Fruit fly (Drosophila melanogaster): ENCODE results near the gene Akh.

Akh gene

DNA sequence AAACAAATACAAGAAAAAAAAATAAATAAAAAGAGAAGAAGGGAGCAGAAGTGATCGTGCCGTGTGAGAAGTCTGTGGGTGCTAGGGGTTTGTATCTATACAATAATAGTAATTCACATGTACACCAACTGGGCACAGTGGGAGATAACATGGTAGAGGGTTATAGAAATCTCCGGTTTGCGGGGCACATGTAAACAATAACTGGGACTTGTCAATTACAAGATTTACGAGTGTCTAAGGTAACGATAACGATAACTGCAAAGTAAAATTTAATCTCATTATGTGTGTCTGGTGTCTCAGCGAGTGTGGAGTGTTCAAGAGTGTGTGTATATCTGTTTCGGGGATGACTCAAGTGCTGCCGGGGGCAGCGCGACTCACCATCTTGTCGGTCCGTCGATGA is 10.5 kb upstream of the Akh start:
- TF ChIP-seq usp (GFP tag; optimal IDR thresholded peaks at IDR 0.05) (no peak), CG8478 (optimal IDR thresholded peaks at IDR 0.05) (no peak)

DNA sequence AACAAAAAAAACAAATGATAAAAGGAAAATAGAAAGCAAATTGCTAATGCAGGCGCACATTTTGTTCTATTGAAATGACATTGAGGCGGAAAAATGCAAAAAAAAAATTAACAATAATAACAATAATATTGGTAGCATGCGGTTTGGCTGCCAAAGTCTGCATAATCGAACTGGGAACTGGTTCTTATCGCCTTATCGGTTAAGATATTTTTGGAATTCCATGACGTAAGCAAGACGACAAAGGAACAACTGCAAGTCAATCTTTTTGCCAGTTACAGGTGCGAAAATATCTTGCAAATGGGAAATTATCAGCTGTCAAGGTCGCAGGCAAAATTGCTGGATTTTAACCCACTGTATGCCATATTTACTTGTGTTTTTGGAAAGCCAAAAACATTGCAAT is 8.7 kb upstream of the Akh start:
- TF ChIP-seq EcR (GFP tag; optimal IDR thresholded peaks at IDR 0.05): no peak
- no peak for TF ChIP-seq usp (GFP tag; optimal IDR thresholded peaks at IDR 0.05)
- no peak for TF ChIP-seq Dll (optimal IDR thresholded peaks at IDR 0.05)
- no peak for TF ChIP-seq pan (optimal IDR thresholded peaks at IDR 0.05)
- TF ChIP-seq psq (optimal IDR thresholded peaks at IDR 0.05): no peak
- no peak for TF ChIP-seq CG8478 (optimal IDR thresholded peaks at IDR 0.05)

DNA sequence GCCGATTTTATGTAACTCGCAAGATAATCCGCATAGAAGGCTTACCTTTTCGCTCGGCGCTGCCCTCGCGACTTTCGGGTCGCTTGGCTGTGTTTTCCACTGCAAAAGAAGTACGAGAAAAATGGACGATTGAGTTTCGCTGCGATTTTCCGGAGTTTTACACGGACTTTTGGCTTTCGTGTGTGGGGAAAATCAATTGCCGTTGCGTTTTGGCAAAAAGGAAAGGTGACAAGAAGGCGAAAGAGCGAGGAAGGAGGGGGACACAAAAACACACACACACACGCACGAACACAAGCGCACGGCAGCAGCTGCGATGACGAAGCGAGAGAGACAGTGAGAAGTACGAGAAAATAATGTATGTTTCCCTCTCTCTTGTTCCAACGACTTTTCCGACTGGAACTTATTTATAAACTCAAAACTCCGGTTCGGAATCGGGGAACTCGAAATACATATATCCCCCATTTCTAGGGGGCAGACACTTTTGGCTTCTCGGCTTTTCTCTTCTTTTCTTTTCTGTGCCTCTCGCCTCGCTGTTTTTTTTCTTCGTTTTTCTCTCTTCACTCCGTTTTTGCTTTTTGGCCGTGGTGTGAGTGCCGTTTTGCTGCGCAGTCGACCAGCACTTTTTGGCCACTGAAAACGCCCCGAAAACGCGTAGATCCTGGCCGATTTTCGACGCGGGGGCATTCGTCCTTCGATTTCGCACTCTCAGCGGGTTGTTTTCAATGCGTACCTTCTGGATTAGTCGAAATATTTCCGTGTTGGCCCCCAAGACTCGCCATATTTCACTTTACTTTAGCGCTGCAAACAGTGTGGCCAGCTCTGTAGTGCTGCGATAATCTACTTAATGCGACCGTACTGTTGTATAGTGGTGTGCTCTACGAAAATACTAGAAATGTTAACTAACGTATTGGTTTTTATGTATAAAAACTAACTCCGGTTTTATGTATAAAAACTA is 7.3 kb upstream of the Akh start, which contains the start of gene ens:
TSS of gene ens (minus strand) at position 827 of the 955 bp plus-strand sequence.
- TF ChIP-seq EcR (GFP tag; optimal IDR thresholded peaks at IDR 0.05): no peak
- no peak for TF ChIP-seq CG8478 (optimal IDR thresholded peaks at IDR 0.05)
- TF ChIP-seq pan (optimal IDR thresholded peaks at IDR 0.05): no peak
- TF ChIP-seq Dll (optimal IDR thresholded peaks at IDR 0.05): no peak
- no peak for TF ChIP-seq usp (GFP tag; optimal IDR thresholded peaks at IDR 0.05)
- TF ChIP-seq psq (optimal IDR thresholded peaks at IDR 0.05): no peak

DNA sequence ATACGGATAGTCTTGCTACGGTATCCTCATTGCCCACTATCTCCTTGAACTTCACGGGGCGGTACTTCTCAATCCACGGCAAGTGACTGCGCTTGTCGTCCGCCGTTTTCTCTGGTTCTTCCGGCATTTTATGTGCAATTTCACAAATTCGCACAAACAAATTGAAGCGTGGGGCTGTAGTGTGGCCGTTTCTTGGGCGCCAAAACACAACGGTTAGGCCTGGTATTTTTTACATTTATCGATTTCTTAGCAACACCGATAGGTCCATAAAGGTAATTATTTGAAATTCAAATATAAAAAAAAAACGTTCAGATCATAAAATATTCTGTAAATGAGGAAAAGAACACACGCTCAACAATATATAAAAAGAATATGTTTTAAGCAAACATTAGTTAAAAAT is 5.4 kb upstream of the Akh start, which contains the start of gene RfC4:
TSS of gene RfC4 (minus strand) at position 182 of the 400 bp plus-strand sequence.
- TF ChIP-seq psq (optimal IDR thresholded peaks at IDR 0.05): no peak
- TF ChIP-seq EcR (GFP tag; optimal IDR thresholded peaks at IDR 0.05): no peak
- TF ChIP-seq Dll (optimal IDR thresholded peaks at IDR 0.05): no peak
- no peak for TF ChIP-seq CG8478 (optimal IDR thresholded peaks at IDR 0.05)
- TF ChIP-seq pan (optimal IDR thresholded peaks at IDR 0.05): no peak
- TF ChIP-seq usp (GFP tag; optimal IDR thresholded peaks at IDR 0.05): no peak

DNA sequence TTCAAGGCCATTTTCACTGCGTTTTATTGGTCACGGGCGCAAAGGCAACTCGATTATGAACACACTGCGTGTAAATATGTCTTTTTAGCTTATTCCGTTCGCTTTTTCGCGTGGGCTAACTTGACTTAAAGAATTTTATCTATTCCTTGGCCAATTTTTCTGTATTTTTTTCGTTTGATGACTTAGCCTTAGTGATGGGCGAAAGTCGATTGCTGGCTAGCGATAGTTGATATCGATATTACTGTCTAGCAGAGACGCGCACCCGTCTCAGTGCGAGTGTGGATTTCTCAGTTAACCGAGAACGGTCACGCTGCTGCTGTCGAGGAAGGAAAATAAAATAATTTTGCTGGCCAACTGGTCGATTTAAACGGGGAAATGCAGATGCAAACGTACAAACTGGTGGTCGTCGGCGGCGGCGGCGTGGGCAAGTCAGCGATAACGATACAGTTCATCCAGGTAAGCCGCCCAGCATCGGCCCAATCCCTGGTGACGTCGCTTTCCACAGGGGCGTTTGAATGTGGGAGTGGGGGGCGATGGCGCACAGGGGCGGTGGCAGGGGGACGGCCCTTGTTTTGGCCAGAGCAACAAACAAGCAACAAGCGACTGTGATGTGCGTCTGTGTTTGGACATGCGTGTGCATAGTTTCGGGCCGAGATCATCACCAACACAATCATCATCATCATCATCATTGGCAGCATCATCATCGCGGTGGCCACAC is 2.3 kb upstream of the Akh start, which contains the start of the genes Rop and Ras64B:
TSS of gene Rop (minus strand) at position 193 of the 718 bp plus-strand sequence.
TSS of gene Ras64B (plus strand) at position 273 of the 718 bp plus-strand sequence.
- no peak for TF ChIP-seq EcR (GFP tag; optimal IDR thresholded peaks at IDR 0.05)

DNA sequence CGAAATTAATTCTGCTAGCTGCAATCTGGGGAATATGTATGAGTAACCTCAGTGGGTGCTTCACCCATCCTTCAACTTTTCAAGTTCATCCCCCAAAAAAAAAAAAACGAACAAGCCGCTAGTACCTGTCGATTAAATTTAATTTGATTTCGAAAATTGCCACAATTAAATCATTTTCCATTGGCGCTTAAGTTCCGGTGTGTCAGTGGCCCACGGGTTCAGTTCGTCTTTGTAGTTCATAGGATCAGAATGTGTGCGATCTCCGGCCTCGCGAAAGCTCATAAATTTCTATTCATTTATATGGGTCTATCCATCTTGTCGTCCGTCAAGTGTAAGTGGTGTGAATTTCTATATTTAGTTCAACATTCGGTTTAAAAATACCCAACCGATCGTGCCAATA is 797 bp downstream of the Akh start, which contains the start of gene CG32260:
TSS of gene CG32260 (plus strand) at position 301 of the 400 bp plus-strand sequence.
- no peak for TF ChIP-seq CG8478 (optimal IDR thresholded peaks at IDR 0.05)
- TF ChIP-seq EcR (GFP tag; optimal IDR thresholded peaks at IDR 0.05): no peak
- TF ChIP-seq usp (GFP tag; optimal IDR thresholded peaks at IDR 0.05): no peak

DNA sequence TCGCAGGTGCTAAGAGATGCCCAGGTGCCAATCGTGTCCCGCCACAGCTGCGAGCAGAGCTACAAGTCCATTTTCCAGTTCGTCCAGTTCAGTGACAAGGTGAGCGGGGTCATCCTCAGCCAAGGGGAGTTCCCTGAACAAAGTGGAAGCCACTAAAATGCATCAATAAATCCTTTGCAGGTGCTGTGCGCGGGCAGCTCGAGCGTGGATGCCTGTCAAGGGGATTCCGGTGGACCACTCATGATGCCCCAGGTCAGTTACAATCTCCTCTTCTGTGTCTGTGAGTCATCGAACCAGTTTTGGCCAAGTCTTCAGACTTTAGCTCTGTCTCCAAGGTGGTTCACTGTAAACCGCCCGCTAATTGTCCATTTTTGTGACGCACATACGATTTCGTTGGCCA is 4.0 kb downstream of the Akh start:
- no peak for TF ChIP-seq Dll (optimal IDR thresholded peaks at IDR 0.05)
- no peak for TF ChIP-seq EcR (GFP tag; optimal IDR thresholded peaks at IDR 0.05)
- TF ChIP-seq CG8478 (optimal IDR thresholded peaks at IDR 0.05): no peak
- no peak for TF ChIP-seq pan (optimal IDR thresholded peaks at IDR 0.05)
- TF ChIP-seq psq (optimal IDR thresholded peaks at IDR 0.05): no peak
- TF ChIP-seq usp (GFP tag; optimal IDR thresholded peaks at IDR 0.05): no peak

DNA sequence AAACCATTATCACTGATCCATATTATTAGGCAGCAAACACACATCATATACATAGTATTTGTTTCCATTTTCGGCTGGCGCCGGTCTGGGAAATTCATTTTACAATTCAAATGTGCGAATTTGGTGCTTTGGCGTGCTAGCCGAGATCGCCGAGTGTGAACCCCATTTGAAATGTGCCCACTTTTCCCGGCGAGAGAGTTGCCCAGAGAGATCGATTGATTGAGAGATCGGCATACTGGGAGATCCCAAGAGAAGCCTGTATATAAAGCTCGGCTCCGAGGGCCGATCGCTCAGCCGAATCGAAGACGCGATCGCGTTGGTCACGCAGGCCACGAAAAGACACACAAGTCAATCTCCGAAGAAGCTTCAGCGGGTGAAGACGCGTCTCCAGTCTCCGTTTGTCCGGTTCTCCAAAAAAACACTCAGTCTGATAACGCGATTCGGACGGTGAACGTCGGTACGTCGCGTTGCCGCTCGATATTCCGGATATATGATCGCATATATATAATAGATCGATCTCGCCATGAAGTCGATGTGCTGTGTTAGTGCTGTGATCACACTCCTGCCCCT is 7.2 kb downstream of the Akh start, which contains the start of gene CG1299:
TSS of gene CG1299 (plus strand) at position 291 of the 570 bp plus-strand sequence.
- TF ChIP-seq psq (optimal IDR thresholded peaks at IDR 0.05): no peak
- no peak for TF ChIP-seq CG8478 (optimal IDR thresholded peaks at IDR 0.05)
- no peak for TF ChIP-seq Dll (optimal IDR thresholded peaks at IDR 0.05)
- TF ChIP-seq EcR (GFP tag; optimal IDR thresholded peaks at IDR 0.05): no peak
- no peak for TF ChIP-seq pan (optimal IDR thresholded peaks at IDR 0.05)
- no peak for TF ChIP-seq usp (GFP tag; optimal IDR thresholded peaks at IDR 0.05)

DNA sequence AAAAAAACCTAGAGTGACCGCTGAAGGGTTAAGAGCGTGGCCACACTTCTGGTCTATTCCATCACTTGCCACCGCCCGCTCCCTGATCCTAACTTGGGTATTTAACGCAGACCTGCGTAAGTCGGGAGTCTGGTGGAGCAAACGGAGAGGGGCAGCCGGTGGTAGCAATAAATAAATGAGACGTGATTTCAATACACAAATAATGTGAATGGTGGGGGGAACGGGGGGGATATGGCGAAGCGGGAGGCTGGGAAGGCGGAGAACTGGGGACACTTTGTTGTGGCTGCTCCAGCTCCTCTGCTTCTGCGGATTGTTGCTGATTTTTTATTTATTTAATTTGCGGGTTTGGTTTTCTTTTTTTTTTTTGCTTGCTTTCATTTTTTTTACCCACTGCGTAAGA is 16.6 kb downstream of the Akh start:
- no peak for TF ChIP-seq Dll (optimal IDR thresholded peaks at IDR 0.05)
- no peak for TF ChIP-seq CG8478 (optimal IDR thresholded peaks at IDR 0.05)
- TF ChIP-seq pan (optimal IDR thresholded peaks at IDR 0.05): no peak
- no peak for TF ChIP-seq EcR (GFP tag; optimal IDR thresholded peaks at IDR 0.05)

DNA sequence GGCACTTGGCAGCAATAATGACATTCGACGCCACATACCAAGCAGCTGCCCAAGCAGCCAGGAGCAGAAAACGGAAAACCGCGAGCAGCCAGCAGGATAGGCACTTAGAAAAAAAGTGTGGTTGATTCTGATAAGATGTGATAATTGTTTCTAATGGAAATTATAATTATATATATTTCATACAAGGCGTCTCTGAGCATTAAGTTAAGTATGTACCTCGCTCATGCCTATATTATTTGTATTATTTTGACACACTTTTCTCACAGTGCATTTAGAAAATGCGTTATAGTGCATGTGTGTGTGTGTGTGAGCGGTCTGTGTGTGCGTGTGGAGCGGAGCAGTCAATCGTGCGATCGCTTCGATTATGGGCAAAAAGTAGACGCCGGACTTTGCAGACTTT is 17.1 kb downstream of the Akh start:
- no peak for TF ChIP-seq CG8478 (optimal IDR thresholded peaks at IDR 0.05)
- no peak for TF ChIP-seq Dll (optimal IDR thresholded peaks at IDR 0.05)
- TF ChIP-seq pan (optimal IDR thresholded peaks at IDR 0.05): no peak
- no peak for TF ChIP-seq psq (optimal IDR thresholded peaks at IDR 0.05)
- TF ChIP-seq EcR (GFP tag; optimal IDR thresholded peaks at IDR 0.05): no peak
- TF ChIP-seq usp (GFP tag; optimal IDR thresholded peaks at IDR 0.05): no peak

DNA sequence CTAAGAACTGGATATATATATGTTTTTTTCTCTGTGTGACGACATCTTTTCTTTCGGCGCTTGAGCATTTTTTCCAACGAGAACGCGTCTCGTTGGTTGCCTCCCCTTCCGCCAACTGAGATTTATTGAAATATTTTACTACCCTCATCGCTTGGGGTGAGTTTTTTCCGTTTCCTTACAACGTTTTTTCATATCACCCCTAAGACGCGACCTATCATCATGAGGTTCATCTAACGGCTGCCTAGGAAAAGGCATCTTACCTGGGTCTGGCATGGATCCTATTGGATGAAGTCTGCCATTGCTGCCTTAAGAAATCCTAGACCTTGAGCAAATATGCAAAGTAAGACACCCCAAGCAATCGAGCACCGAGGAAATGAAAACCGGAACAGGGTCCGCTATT is 18.0 kb downstream of the Akh start:
- no peak for TF ChIP-seq psq (optimal IDR thresholded peaks at IDR 0.05)

DNA sequence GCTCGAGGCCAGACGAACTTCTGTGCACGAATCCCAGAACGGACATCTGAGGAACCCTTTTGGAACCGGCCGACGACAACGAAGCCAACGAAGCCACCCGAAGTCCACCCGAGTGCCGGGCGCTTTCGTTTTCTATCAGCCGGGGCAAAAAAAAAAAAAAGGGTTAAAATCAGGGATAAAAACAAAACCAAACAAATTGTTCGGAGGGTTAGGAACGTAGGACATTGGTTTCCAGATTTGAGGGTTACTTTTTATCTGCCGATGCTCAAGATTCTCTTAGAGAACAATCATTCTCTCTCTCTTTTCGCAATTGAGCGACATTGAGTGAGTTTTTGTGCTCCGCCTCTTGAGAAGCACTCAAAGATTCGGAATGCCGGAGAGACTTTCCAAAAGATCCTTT is 19.7 kb downstream of the Akh start, which contains the start of gene nab:
TSS of gene nab (minus strand) at position 7 of the 400 bp plus-strand sequence.
- TF ChIP-seq EcR (GFP tag; optimal IDR thresholded peaks at IDR 0.05): no peak
- TF ChIP-seq usp (GFP tag; optimal IDR thresholded peaks at IDR 0.05): no peak

Data from whole organism.